Worm (Caenorhabditis elegans) whole organism, L4 larva: ENCODE results near the gene sulp-5.

Experiments
- F49E8.2 ChIP-seq: sonication (generic microtip); optimal IDR thresholded peaks from 2 replicates; lab custom pipeline; 2016; ENCODE audit warnings: missing compliant biosample characterization, mild to moderate bottlenecking, missing genetic modification characterization, borderline replicate concordance
- ctbp-1 ChIP-seq: fragments of 200-800 bp; sonication (Bioruptor generic); IDR thresholded peaks from 2 replicates; pipeline ENCODE4 v1.3.6; 2022; ENCODE audit warnings: missing genetic modification reagents, missing genetic modification characterization, missing compliant biosample characterization
- dve-1 ChIP-seq: sonication (generic microtip); optimal IDR thresholded peaks from 2 replicates; lab custom pipeline; 2017; ENCODE audit warnings: antibody characterized with exemption, mild to moderate bottlenecking, missing genetic modification characterization, missing compliant biosample characterization; ENCODE audit not compliant: insufficient read depth
- egl-27 ChIP-seq: sonication (generic microtip); optimal IDR thresholded peaks from 3 replicates; lab custom pipeline; 2017; ENCODE audit warnings: missing biosample characterization, missing genetic modification reagents, missing genetic modification characterization
- nhr-10 ChIP-seq: fragments of 150-350 bp; optimal IDR thresholded peaks from 2 replicates; lab custom pipeline; 2014; ENCODE audit warnings: missing biosample characterization, missing genetic modification characterization
- nhr-111 ChIP-seq: fragments of 200-800 bp; sonication (Bioruptor generic); optimal IDR thresholded peaks from 2 replicates; lab custom pipeline; 2018; ENCODE audit warnings: mild to moderate bottlenecking, missing genetic modification characterization, missing compliant biosample characterization
- nhr-76 ChIP-seq: fragments of 150-350 bp; optimal IDR thresholded peaks from 2 replicates; lab custom pipeline; 2014; ENCODE audit warnings: missing biosample characterization, missing genetic modification characterization
- unc-39 ChIP-seq: sonication (generic microtip); optimal IDR thresholded peaks from 2 replicates; lab custom pipeline; 2017; ENCODE audit warnings: missing biosample characterization, missing genetic modification characterization
- ztf-7 ChIP-seq: fragments of 150-350 bp; optimal IDR thresholded peaks from 2 replicates; lab custom pipeline; 2014; ENCODE audit warnings: missing biosample characterization, missing genetic modification characterization

ce11 chrV:11854905-11855304 is 24.9 kb upstream of the sulp-5 start:
- TF ChIP-seq nhr-76 (tag; lab: Kevin White, UChicago), result no peak
- no peak for TF ChIP-seq unc-39 (tag; lab: Kevin White, UChicago)
- TF ChIP-seq ctbp-1 (GFP tag; lab: Robert Waterston, UW), result no peak
- no peak for TF ChIP-seq nhr-111
- no peak for TF ChIP-seq F49E8.2 (tag; lab: Kevin White, UChicago)
- no peak for TF ChIP-seq nhr-10 (tag; lab: Kevin White, UChicago)
- TF ChIP-seq dve-1 (tag; lab: Kevin White, UChicago), result no peak
- TF ChIP-seq egl-27 (tag; lab: Kevin White, UChicago), result no peak
- no peak for TF ChIP-seq ztf-7 (tag; lab: Kevin White, UChicago)
